Worm (Caenorhabditis elegans): ENCODE measurements around the gene rpl-5.

Gene rpl-5

DNA sequence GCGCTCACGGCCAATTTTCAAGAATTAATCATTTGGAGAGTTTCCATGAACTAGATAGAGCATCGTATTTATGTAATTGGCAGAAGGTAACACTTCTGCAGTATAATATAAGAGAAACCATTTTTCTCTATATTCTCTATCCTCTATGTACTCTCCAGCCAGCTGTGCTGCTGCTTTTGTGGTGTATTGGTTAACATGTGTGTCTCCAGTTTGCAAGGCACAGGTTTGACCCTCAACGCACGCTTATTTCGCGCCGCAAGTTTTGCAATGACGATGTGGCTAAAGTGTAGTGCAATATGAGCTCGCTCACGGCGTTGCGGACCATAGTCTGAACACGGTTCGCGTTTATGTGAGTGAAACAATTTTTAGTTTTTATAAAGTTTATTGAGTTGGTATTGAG lies 22.8 kb upstream of the rpl-5 start (continued):
- TF ChIP-seq npax-4 (tag; optimal IDR thresholded peaks at IDR 0.05) = peak; percentile 55
- peak; percentile 63 for TF ChIP-seq C08G9.2 (tag; optimal IDR thresholded peaks at IDR 0.05)
- TF ChIP-seq syd-9 (tag; optimal IDR thresholded peaks at IDR 0.05) = peak; percentile 78
- no peak for TF ChIP-seq nhr-11 (tag; optimal IDR thresholded peaks at IDR 0.05)
- TF ChIP-seq zip-5 (tag; optimal IDR thresholded peaks at IDR 0.05) = peak; percentile 33
- TF ChIP-seq fax-1 (tag; optimal IDR thresholded peaks at IDR 0.05) = peak; percentile 72
- peak; percentile 56 for TF ChIP-seq dmd-4 (tag; optimal IDR thresholded peaks at IDR 0.05; ENCODE audit: borderline replicate concordance)
- peak; percentile 56 for TF ChIP-seq ceh-18 (tag; optimal IDR thresholded peaks at IDR 0.05)
- TF ChIP-seq pag-3 (tag; optimal IDR thresholded peaks at IDR 0.05; ENCODE audit: borderline replicate concordance) = peak; percentile 27
- TF ChIP-seq gmeb-2 (tag; optimal IDR thresholded peaks at IDR 0.05) = peak; percentile 86
- peak; percentile 49 for TF ChIP-seq pqm-1 (tag; optimal IDR thresholded peaks at IDR 0.05)
- TF ChIP-seq pha-4 (tag; optimal IDR thresholded peaks at IDR 0.05) = no peak
- peak; percentile 81 for TF ChIP-seq ceh-19 (GFP tag; optimal IDR thresholded peaks at IDR 0.05)
- TF ChIP-seq lin-11 (tag; optimal IDR thresholded peaks at IDR 0.05) = peak; percentile 83
- TF ChIP-seq dve-1 (tag; optimal IDR thresholded peaks at IDR 0.05) = peak; percentile 89
- TF ChIP-seq tbx-7 (tag; optimal IDR thresholded peaks at IDR 0.05) = peak; percentile 70
- peak; percentile 91 for TF ChIP-seq hlh-8 (tag; optimal IDR thresholded peaks at IDR 0.05)
- TF ChIP-seq ceh-34 (tag; optimal IDR thresholded peaks at IDR 0.05) = peak; percentile 90
- TF ChIP-seq ceh-14 (tag; optimal IDR thresholded peaks at IDR 0.05) = peak; percentile 59
- peak; percentile 78 for TF ChIP-seq C38D4.7 (GFP tag; optimal IDR thresholded peaks at IDR 0.05)
- peak; percentile 83 for TF ChIP-seq pat-9 (tag; optimal IDR thresholded peaks at IDR 0.05)
- peak; percentile 54 for TF ChIP-seq K09A11.1 (tag; optimal IDR thresholded peaks at IDR 0.05; ENCODE audit: insufficient read depth)
- peak; percentile 87 for TF ChIP-seq ceh-6 (GFP tag; optimal IDR thresholded peaks at IDR 0.05)
- TF ChIP-seq fkh-10 (GFP tag; optimal IDR thresholded peaks at IDR 0.05) = no peak
- TF ChIP-seq ceh-31 (tag; optimal IDR thresholded peaks at IDR 0.05) = peak; percentile 66
- TF ChIP-seq ceh-24 (tag; optimal IDR thresholded peaks at IDR 0.05) = peak; percentile 65
- peak; percentile 61 for TF ChIP-seq T23F11.4 (GFP tag; optimal IDR thresholded peaks at IDR 0.05)
- peak; percentile 71; the same call in 1 of the 2 replicates for TF ChIP-seq unc-3 (GFP tag; conservative IDR thresholded peaks at IDR 0.05)
- TF ChIP-seq unc-3 (tag; optimal IDR thresholded peaks at IDR 0.05) = peak; percentile 75
- peak; percentile 83 for TF ChIP-seq eyg-1 (tag; optimal IDR thresholded peaks at IDR 0.05)
- TF ChIP-seq ceh-2 (tag; optimal IDR thresholded peaks at IDR 0.05) = peak; percentile 74
- peak; percentile 84 for TF ChIP-seq ttx-3 (tag; optimal IDR thresholded peaks at IDR 0.05)
- TF ChIP-seq ceh-48 (tag; optimal IDR thresholded peaks at IDR 0.05) = peak; percentile 82
- peak; percentile 23 for TF ChIP-seq odd-2 (tag; optimal IDR thresholded peaks at IDR 0.05)
- peak; percentile 78 for TF ChIP-seq fkh-6 (tag; optimal IDR thresholded peaks at IDR 0.05)
- TF ChIP-seq nhr-232 (tag; optimal IDR thresholded peaks at IDR 0.05) = peak; percentile 65

DNA sequence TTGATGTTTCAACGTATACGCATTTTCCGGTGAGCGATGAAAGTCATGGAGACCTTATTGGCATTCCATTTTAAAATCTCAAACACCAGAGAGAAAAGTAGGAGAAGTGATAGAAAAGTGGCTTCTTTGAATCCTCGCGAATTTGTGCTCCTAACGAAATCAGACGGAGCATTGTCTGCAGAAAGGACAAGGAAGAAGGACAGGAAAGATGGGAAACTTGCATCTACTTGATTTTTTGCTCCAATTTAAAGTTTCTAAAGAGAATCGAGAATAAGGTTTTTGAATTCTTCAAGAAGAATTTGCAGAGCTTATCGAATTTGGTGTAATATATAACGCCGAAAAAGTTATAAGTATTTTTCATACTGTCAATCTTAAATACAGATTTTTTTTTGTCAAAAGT lies 18.6 kb upstream of the rpl-5 start:
- TF ChIP-seq unc-42 (tag; optimal IDR thresholded peaks at IDR 0.05) = peak; percentile 81
- TF ChIP-seq hlh-30 (tag; optimal IDR thresholded peaks at IDR 0.05; ENCODE audit: insufficient read depth) = no peak

DNA sequence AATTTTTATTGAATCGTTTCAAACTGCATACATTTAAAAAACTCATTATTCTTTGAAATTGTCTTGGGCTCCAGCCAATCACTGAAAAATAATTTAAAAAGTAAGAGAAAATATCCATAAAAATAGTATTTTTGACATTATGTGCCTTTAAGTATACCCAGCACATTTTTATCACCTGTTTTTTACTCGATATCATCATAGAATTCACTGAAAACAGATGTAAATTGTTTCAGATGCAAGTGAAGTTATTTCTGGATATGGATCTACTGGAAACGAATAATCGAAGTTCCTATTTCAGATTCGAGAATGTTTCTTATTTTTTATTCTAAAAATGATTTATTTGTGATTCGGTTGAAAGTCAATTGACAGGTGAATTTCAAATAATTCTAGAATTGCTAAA lies 15.2 kb upstream of the rpl-5 start:
- TF ChIP-seq pros-1 (tag; optimal IDR thresholded peaks at IDR 0.05) (no peak), K02D7.2 (tag; optimal IDR thresholded peaks at IDR 0.05) (no peak), unc-86 (tag; optimal IDR thresholded peaks at IDR 0.05) (no peak), hlh-15 (tag; optimal IDR thresholded peaks at IDR 0.05) (no peak), unc-55 (GFP tag; optimal IDR thresholded peaks at IDR 0.05) (no peak), F13H6.1 (tag; optimal IDR thresholded peaks at IDR 0.05) (no peak), eyg-1 (tag; optimal IDR thresholded peaks at IDR 0.05) (no peak), unc-42 (tag; optimal IDR thresholded peaks at IDR 0.05) (no peak), ahr-1 (tag; optimal IDR thresholded peaks at IDR 0.05) (no peak), odd-2 (tag; optimal IDR thresholded peaks at IDR 0.05) (no peak), tbx-2 (tag; optimal IDR thresholded peaks at IDR 0.05) (no peak), hlh-6 (tag; optimal IDR thresholded peaks at IDR 0.05) (no peak), zip-5 (tag; optimal IDR thresholded peaks at IDR 0.05) (no peak), C38D4.7 (GFP tag; optimal IDR thresholded peaks at IDR 0.05) (no peak), pqm-1 (tag; optimal IDR thresholded peaks at IDR 0.05) (no peak), gmeb-2 (tag; optimal IDR thresholded peaks at IDR 0.05) (no peak), elt-2 (tag; optimal IDR thresholded peaks at IDR 0.05) (no peak), lin-11 (tag; optimal IDR thresholded peaks at IDR 0.05) (no peak), nhr-11 (tag; optimal IDR thresholded peaks at IDR 0.05) (no peak), ama-1 (optimal IDR thresholded peaks at IDR 0.05) (no peak)

All from whole organism, late embryonic.